Fruit fly (Drosophila melanogaster) whole organism, embryonic: ENCODE measurements around the gene Mfap1.

ENCODE experiments used
- B-H2 ChIP-seq: fragments of 200-800 bp; sonication (Bioruptor generic); optimal IDR thresholded peaks from 2 replicates; lab custom pipeline; 2018; ENCODE audit warnings: missing biosample characterization, mild to moderate bottlenecking, missing genetic modification characterization
- CG18764 ChIP-seq: fragments of 200-800 bp; sonication (Bioruptor generic); optimal IDR thresholded peaks from 3 replicates; lab custom pipeline; 2016; ENCODE audit warnings: missing biosample characterization, missing genetic modification characterization
- CG4328 ChIP-seq: fragments of 200-800 bp; sonication (Bioruptor generic); optimal IDR thresholded peaks from 3 replicates; lab custom pipeline; 2017; ENCODE audit warnings: missing biosample characterization, missing genetic modification reagents, missing genetic modification characterization
- CG6272 ChIP-seq: fragments of 200-800 bp; sonication (Bioruptor generic); IDR thresholded peaks from 2 replicates; pipeline ENCODE4 v1.3.6; 2022; ENCODE audit warnings: missing biosample characterization, missing genetic modification characterization
- CG6654 ChIP-seq: fragments of 200-800 bp; sonication (Bioruptor generic); optimal IDR thresholded peaks from 2 replicates; lab custom pipeline; 2017; ENCODE audit warnings: missing biosample characterization, mild to moderate bottlenecking, missing genetic modification characterization
- CG8478 ChIP-seq: fragments of >200 bp; optimal IDR thresholded peaks from 2 replicates; lab custom pipeline; 2018
- nmo ChIP-seq: fragments of 200-800 bp; sonication (Bioruptor generic); optimal IDR thresholded peaks from 2 replicates; lab custom pipeline; 2018; ENCODE audit warnings: missing biosample characterization, mild to moderate bottlenecking, missing genetic modification characterization, moderate library complexity
- pan ChIP-seq, 4 experiments: fragments of >200 bp in 3 of 4; fragments of 200-800 bp in 1 of 4; sonication (Bioruptor generic) in 1 of 4; optimal IDR thresholded peaks in 3 of 4; IDR thresholded peaks in 1 of 4; 2 replicates each; pipeline versions ENCODE4 v1.3.6 to Lab custom; 2017 to 2022; ENCODE audit warnings: missing biosample characterization in 2 of 4, missing genetic modification characterization in 2 of 4, mixed read lengths in 1 of 4
- sima ChIP-seq: fragments of 200-800 bp; sonication (Bioruptor generic); optimal IDR thresholded peaks from 2 replicates; lab custom pipeline; 2016; ENCODE audit warnings: missing biosample characterization, missing genetic modification characterization

dm6 chr3L:1928959-1929358, 11.9 kb upstream of the Mfap1 start:
- TF ChIP-seq pan (optimal IDR thresholded peaks at IDR 0.05; lab: Kevin White, UChicago) = no peak
- no peak for TF ChIP-seq pan (GFP tag; optimal IDR thresholded peaks at IDR 0.05 in 1 of 2, IDR thresholded peaks at IDR 0.05 in 1 of 2)
- no peak for TF ChIP-seq nmo (GFP tag; lab: Kevin White, UChicago)
- no peak for TF ChIP-seq CG6272
- TF ChIP-seq CG6654 (GFP tag; lab: Kevin White, UChicago) = no peak
- TF ChIP-seq CG4328 (GFP tag; lab: Kevin White, UChicago) = no peak
- TF ChIP-seq CG18764 (GFP tag; lab: Kevin White, UChicago) = no peak
- no peak for TF ChIP-seq sima
- TF ChIP-seq CG8478 (lab: Kevin White, UChicago) = no peak
- no peak for TF ChIP-seq B-H2 (GFP tag; lab: Kevin White, UChicago)
